Worm (Caenorhabditis elegans) whole organism, L1 larva: Measurements from ENCODE around the gene ZC190.4.
A peak's percentile ranks its signal among the peaks of the same experiment; 100 is the strongest.

ENCODE experiments used
- C04F5.9 ChIP-seq: sonication (generic microtip); optimal IDR thresholded peaks from 2 replicates; lab custom pipeline; 2016; ENCODE audit warnings: missing genetic modification characterization, missing compliant biosample characterization
- F16B12.6 ChIP-seq: fragments of 150-350 bp; optimal IDR thresholded peaks from 2 replicates; lab custom pipeline; 2014; ENCODE audit warnings: missing biosample characterization, missing genetic modification characterization
- Y116A8C.19 ChIP-seq: sonication (generic microtip); optimal IDR thresholded peaks from 2 replicates; lab custom pipeline; 2016; ENCODE audit warnings: missing compliant biosample characterization, missing genetic modification characterization, borderline replicate concordance
- aha-1 ChIP-seq: fragments of 150-350 bp; optimal IDR thresholded peaks from 2 replicates; lab custom pipeline; 2014; ENCODE audit warnings: missing biosample characterization, missing genetic modification characterization
- aly-2 ChIP-seq: fragments of 150-350 bp; optimal IDR thresholded peaks from 2 replicates; lab custom pipeline; 2014; ENCODE audit warnings: missing biosample characterization, missing genetic modification characterization
- ceh-63 ChIP-seq: fragments of 200-800 bp; sonication (Bioruptor generic); optimal IDR thresholded peaks from 2 replicates; lab custom pipeline; 2018; ENCODE audit warnings: mild to moderate bottlenecking, missing genetic modification characterization, missing compliant biosample characterization
- ceh-8 ChIP-seq: fragments of 200-800 bp; sonication (Bioruptor generic); optimal IDR thresholded peaks from 2 replicates; lab custom pipeline; 2018; ENCODE audit warnings: mild to moderate bottlenecking, missing genetic modification characterization, moderate library complexity, missing compliant biosample characterization
- ceh-82 ChIP-seq, 3 experiments: fragments of 150-350 bp in 1 of 3; sonication (generic microtip) in 2 of 3; optimal IDR thresholded peaks; 2 replicates each; lab custom pipeline; 2014 to 2017; ENCODE audit warnings: missing biosample characterization in 3 of 3, missing genetic modification characterization in 3 of 3
- ceh-90 ChIP-seq: sonication (generic microtip); optimal IDR thresholded peaks from 2 replicates; lab custom pipeline; 2016; ENCODE audit warnings: missing genetic modification characterization, missing compliant biosample characterization
- dsc-1 ChIP-seq: sonication (generic microtip); optimal IDR thresholded peaks from 2 replicates; lab custom pipeline; 2016; ENCODE audit warnings: mild to moderate bottlenecking, missing genetic modification characterization, missing compliant biosample characterization
- efl-1 ChIP-seq, 4 experiments: fragments of 150-350 bp; optimal IDR thresholded peaks in 3 of 4; peaks in 1 of 4; 1 replicate in 1 of 4; 2 replicates in 3 of 4; lab custom pipeline; 2014; ENCODE audit warnings: missing biosample characterization in 2 of 4, missing genetic modification characterization in 2 of 4, missing genetic modification reagents in 2 of 4
- efl-3 ChIP-seq: fragments of 200-800 bp; sonication (Bioruptor generic); optimal IDR thresholded peaks from 2 replicates; lab custom pipeline; 2018; ENCODE audit warnings: mild to moderate bottlenecking, missing genetic modification characterization, missing compliant biosample characterization
- elt-2 ChIP-seq: sonication (generic microtip); optimal IDR thresholded peaks from 2 replicates; lab custom pipeline; 2016; ENCODE audit warnings: missing genetic modification characterization, mild to moderate bottlenecking, inconsistent platforms, missing compliant biosample characterization, missing genetic modification reagents
- ets-5 ChIP-seq: fragments of 200-800 bp; sonication (Bioruptor generic); IDR thresholded peaks from 2 replicates; pipeline ENCODE4 v1.3.6; 2022; ENCODE audit warnings: missing genetic modification characterization, missing compliant biosample characterization
- fkh-10 ChIP-seq: sonication (generic microtip); optimal IDR thresholded peaks from 2 replicates; lab custom pipeline; 2017; ENCODE audit warnings: missing biosample characterization, missing genetic modification reagents, missing genetic modification characterization
- fos-1 ChIP-seq: fragments of 150-350 bp; optimal IDR thresholded peaks from 2 replicates; lab custom pipeline; 2014; ENCODE audit warnings: missing biosample characterization, missing genetic modification characterization
- hlh-17 ChIP-seq: fragments of 200-800 bp; sonication (Bioruptor generic); optimal IDR thresholded peaks from 2 replicates; lab custom pipeline; 2018; ENCODE audit warnings: missing genetic modification characterization, mild to moderate bottlenecking, missing compliant biosample characterization, moderate library complexity, borderline replicate concordance
- hlh-4 ChIP-seq: sonication (generic microtip); optimal IDR thresholded peaks from 2 replicates; lab custom pipeline; 2016; ENCODE audit warnings: mild to moderate bottlenecking, missing genetic modification characterization, missing compliant biosample characterization
- lin-14 ChIP-seq: fragments of 200-800 bp; sonication (Bioruptor generic); optimal IDR thresholded peaks from 2 replicates; lab custom pipeline; 2018; ENCODE audit warnings: mild to moderate bottlenecking, missing genetic modification characterization, moderate library complexity, missing compliant biosample characterization
- mab-9 ChIP-seq: fragments of 200-800 bp; sonication (Bioruptor generic); IDR thresholded peaks from 2 replicates; pipeline ENCODE4 v1.3.6; 2022; ENCODE audit warnings: missing genetic modification reagents, missing genetic modification characterization, missing compliant biosample characterization
- mdl-1 ChIP-seq, 2 experiments: fragments of 150-350 bp; optimal IDR thresholded peaks; 2 replicates each; lab custom pipeline; 2014 to 2017; ENCODE audit warnings: missing biosample characterization in 2 of 2, missing genetic modification characterization in 2 of 2, inconsistent platforms in 1 of 2
- mep-1 ChIP-seq: fragments of 150-350 bp; optimal IDR thresholded peaks from 2 replicates; lab custom pipeline; 2014; ENCODE audit warnings: missing biosample characterization, missing genetic modification characterization
- nhr-28 ChIP-seq: fragments of 150-350 bp; optimal IDR thresholded peaks from 2 replicates; lab custom pipeline; 2014; ENCODE audit warnings: missing biosample characterization, missing genetic modification characterization
- nhr-84 ChIP-seq: sonication (generic microtip); optimal IDR thresholded peaks from 2 replicates; lab custom pipeline; 2017; ENCODE audit warnings: missing biosample characterization, missing genetic modification characterization
- nhr-85 ChIP-seq: sonication (generic microtip); peaks from one replicate; lab custom pipeline; 2016; ENCODE audit warnings: missing genetic modification characterization, inconsistent platforms, missing compliant biosample characterization
- pax-3 ChIP-seq: fragments of 200-800 bp; sonication (Bioruptor generic); optimal IDR thresholded peaks from 2 replicates; lab custom pipeline; 2018; ENCODE audit warnings: mild to moderate bottlenecking, missing genetic modification characterization, moderate library complexity, missing compliant biosample characterization
- rnt-1 ChIP-seq: sonication (generic microtip); optimal IDR thresholded peaks from 2 replicates; lab custom pipeline; 2016; ENCODE audit warnings: mild to moderate bottlenecking, missing genetic modification characterization, moderate library complexity, missing compliant biosample characterization
- snu-23 ChIP-seq: sonication (generic microtip); optimal IDR thresholded peaks from 2 replicates; lab custom pipeline; 2016; ENCODE audit warnings: missing genetic modification characterization, missing compliant biosample characterization
- sox-4 ChIP-seq: sonication (generic microtip); optimal IDR thresholded peaks from 2 replicates; lab custom pipeline; 2016; ENCODE audit warnings: missing genetic modification characterization, missing compliant biosample characterization
- sptf-1 ChIP-seq: fragments of 150-350 bp; optimal IDR thresholded peaks from 2 replicates; lab custom pipeline; 2014; ENCODE audit warnings: missing biosample characterization, missing genetic modification characterization
- swsn-7 ChIP-seq: sonication (generic microtip); optimal IDR thresholded peaks from 2 replicates; lab custom pipeline; 2016; ENCODE audit warnings: missing genetic modification characterization, missing compliant biosample characterization
- tbx-2 ChIP-seq: sonication (generic microtip); optimal IDR thresholded peaks from 2 replicates; lab custom pipeline; 2016; ENCODE audit warnings: missing genetic modification characterization, missing compliant biosample characterization
- unc-130 ChIP-seq: fragments of 150-350 bp; optimal IDR thresholded peaks from 2 replicates; lab custom pipeline; 2017; ENCODE audit warnings: missing biosample characterization, missing genetic modification characterization, inconsistent platforms
- unc-30 ChIP-seq: sonication (generic microtip); optimal IDR thresholded peaks from 2 replicates; lab custom pipeline; 2017; ENCODE audit warnings: missing biosample characterization, missing genetic modification characterization
- unc-86 ChIP-seq: sonication (generic microtip); optimal IDR thresholded peaks from 2 replicates; lab custom pipeline; 2016; ENCODE audit warnings: missing genetic modification characterization, missing compliant biosample characterization
- zip-4 ChIP-seq: fragments of 200-800 bp; sonication (Bioruptor generic); optimal IDR thresholded peaks from 2 replicates; lab custom pipeline; 2018; ENCODE audit warnings: mild to moderate bottlenecking, missing genetic modification characterization, moderate library complexity, missing compliant biosample characterization
- ztf-4 ChIP-seq: fragments of 150-350 bp; optimal IDR thresholded peaks from 2 replicates; lab custom pipeline; 2014; ENCODE audit warnings: missing biosample characterization, missing genetic modification characterization

The ZC190.4 gene

ce11 chrV:8665765-8666164, at the start of gene ZC190.4:
Gene ZC190.4, plus strand, starts transcription at chrV:8666065.
- TF ChIP-seq efl-1 (optimal IDR thresholded peaks at IDR 0.05; lab: Kevin White, UChicago) (no peak), efl-1 (GFP tag; optimal IDR thresholded peaks at IDR 0.05 in 1 of 2; lab: Kevin White, UChicago) (peak in 1 of 2 experiments; percentile 58), Y116A8C.19 (tag; lab: Kevin White, UChicago) (no peak)

DNA sequence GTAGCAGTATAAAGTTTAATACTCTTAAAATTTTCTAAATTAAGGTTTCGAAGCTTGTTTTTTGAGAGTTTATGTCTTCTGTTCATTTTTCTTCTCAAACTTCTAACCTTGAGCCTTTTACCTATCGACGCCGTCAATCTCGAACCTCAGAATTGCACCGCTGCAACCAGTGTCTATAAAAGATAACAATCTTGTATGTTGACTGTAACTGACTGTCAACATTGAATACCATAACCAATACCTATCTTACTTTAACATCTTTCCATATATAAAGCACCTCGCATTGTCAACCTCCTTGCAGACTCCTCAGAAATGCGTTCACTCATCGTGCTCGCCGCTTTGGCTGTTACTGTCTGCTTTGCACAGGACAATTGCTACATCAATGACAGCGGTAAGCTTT, 47.1 kb upstream of the ZC190.4 start, which contains the start of gene grd-5:
Gene grd-5, plus strand, starts transcription at position 295 of the 400 bp plus-strand sequence.
- TF ChIP-seq rnt-1 (tag; lab: Kevin White, UChicago), result peak; percentile 8
- no peak for TF ChIP-seq elt-2 (tag; lab: Kevin White, UChicago)
- TF ChIP-seq pax-3 (tag; lab: Kevin White, UChicago), result no peak
- TF ChIP-seq nhr-85 (tag; lab: Kevin White, UChicago), result peak; percentile 79
- TF ChIP-seq ceh-90, result no peak
- peak; percentile 38 for TF ChIP-seq lin-14

DNA sequence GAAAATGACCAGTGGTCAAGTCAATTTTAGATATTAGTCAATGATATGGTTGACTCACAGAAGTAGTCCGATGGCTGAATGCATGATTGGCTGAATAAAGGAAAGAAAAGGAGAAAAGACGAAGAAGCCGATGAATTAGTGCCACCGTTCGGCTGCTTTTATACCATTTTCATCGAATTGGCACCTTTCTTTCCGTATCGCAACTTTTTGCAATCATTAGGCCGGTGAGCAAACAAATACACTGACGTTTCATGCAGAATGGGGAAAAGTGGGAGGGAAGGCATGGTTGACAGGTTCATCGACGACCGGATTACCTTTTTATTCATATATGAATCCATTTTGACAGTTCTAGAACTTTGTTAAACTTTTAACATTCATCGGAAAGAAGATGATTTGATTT, 44.7 kb upstream of the ZC190.4 start, which contains the start of gene idpc-2:
Gene idpc-2, minus strand, starts transcription at position 101 of the 400 bp plus-strand sequence.
- no peak for TF ChIP-seq F16B12.6 (tag; lab: Kevin White, UChicago)
- no peak for TF ChIP-seq Y116A8C.19 (tag; lab: Kevin White, UChicago)
- TF ChIP-seq hlh-4 (tag; lab: Kevin White, UChicago), result no peak
- TF ChIP-seq lin-14, result no peak
- no peak for TF ChIP-seq efl-1 (optimal IDR thresholded peaks at IDR 0.05; lab: Kevin White, UChicago)
- no peak for TF ChIP-seq efl-1 (GFP tag; optimal IDR thresholded peaks at IDR 0.05 in 1 of 2; lab: Kevin White, UChicago)
- no peak for TF ChIP-seq sox-4 (tag; lab: Kevin White, UChicago)
- no peak for TF ChIP-seq unc-86 (tag; lab: Kevin White, UChicago)
- no peak for TF ChIP-seq hlh-17 (GFP tag; lab: Kevin White, UChicago)
- no peak for TF ChIP-seq ztf-4
- no peak for TF ChIP-seq ceh-8 (GFP tag; lab: Kevin White, UChicago)
- TF ChIP-seq ets-5 (GFP tag; lab: Robert Waterston, UW), result no peak
- TF ChIP-seq unc-30, result no peak
- no peak for TF ChIP-seq mep-1 (tag; lab: Kevin White, UChicago)
- TF ChIP-seq nhr-85 (tag; lab: Kevin White, UChicago), result no peak
- no peak for TF ChIP-seq nhr-28 (tag; lab: Kevin White, UChicago)
- TF ChIP-seq nhr-84 (tag; lab: Kevin White, UChicago), result no peak
- no peak for TF ChIP-seq aly-2 (tag; lab: Kevin White, UChicago)
- TF ChIP-seq swsn-7, result no peak
- TF ChIP-seq aha-1, result no peak
- TF ChIP-seq C04F5.9 (tag; lab: Kevin White, UChicago), result no peak

ce11 chrV:8622314-8622713, 43.6 kb upstream of the ZC190.4 start, which contains the start of gene F41E6.1:
Gene F41E6.1, plus strand, starts transcription at chrV:8622614.
- TF ChIP-seq sptf-1 (no peak), nhr-85 (tag; lab: Kevin White, UChicago) (no peak), efl-3 (no peak), ztf-4 (no peak), dsc-1 (tag; lab: Kevin White, UChicago) (no peak), ceh-63 (no peak), unc-130 (no peak), rnt-1 (tag; lab: Kevin White, UChicago) (no peak), tbx-2 (tag; lab: Kevin White, UChicago) (no peak), ceh-82 (tag; optimal IDR thresholded peaks at IDR 0.05; lab: Kevin White, UChicago) (no peak), mdl-1 (tag; optimal IDR thresholded peaks at IDR 0.05; lab: Kevin White, UChicago) (no peak), fos-1 (no peak), zip-4 (GFP tag; lab: Kevin White, UChicago) (no peak), mab-9 (GFP tag; lab: Robert Waterston, UW) (no peak)

DNA sequence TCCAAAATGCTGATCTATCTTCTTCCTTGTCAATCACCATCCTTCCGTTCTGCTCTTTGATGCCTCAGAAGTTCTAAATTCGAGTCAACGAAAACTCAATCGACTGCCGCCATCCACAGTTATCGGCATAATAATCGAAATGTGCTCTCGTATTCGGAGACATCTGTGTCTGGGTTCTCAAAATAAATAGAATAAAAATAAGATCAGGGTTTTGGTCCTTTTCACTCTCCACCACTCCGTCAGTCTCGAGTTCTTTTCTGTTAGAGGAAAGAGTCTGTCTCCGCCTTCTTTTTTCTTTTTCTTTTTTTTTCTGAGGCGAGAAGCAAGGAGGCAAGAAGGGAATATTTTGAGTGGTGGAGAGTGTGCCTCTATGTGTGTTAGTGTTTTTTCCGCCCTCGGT, 42.1 kb upstream of the ZC190.4 start, which contains the start of gene F41E6.17:
Gene F41E6.17, plus strand, starts transcription at position 348 of the 400 bp plus-strand sequence.
- TF ChIP-seq mdl-1 (tag; optimal IDR thresholded peaks at IDR 0.05; lab: Kevin White, UChicago) (no peak), dsc-1 (tag; lab: Kevin White, UChicago) (peak; percentile 33), fkh-10 (GFP tag; lab: Kevin White, UChicago) (peak; percentile 19), snu-23 (no peak), ceh-82 (tag; optimal IDR thresholded peaks at IDR 0.05; lab: Kevin White, UChicago) (peak in 1 of 3 experiments; percentile 24), lin-14 (peak; percentile 70)
